Fruit fly (Drosophila melanogaster) whole organism, embryonic: Measurements from ENCODE around the gene CG5937.

ENCODE experiments used
- Bdp1 ChIP-seq: fragments of 200-800 bp; sonication (Bioruptor generic); optimal IDR thresholded peaks from 3 replicates; lab custom pipeline; 2016; ENCODE audit warnings: missing biosample characterization, missing genetic modification characterization
- CG10654 ChIP-seq: fragments of 200-800 bp; sonication (Bioruptor generic); optimal IDR thresholded peaks from 2 replicates; lab custom pipeline; 2016; ENCODE audit warnings: missing biosample characterization, missing genetic modification characterization
- CG14014 ChIP-seq: fragments of 200-800 bp; sonication (Bioruptor generic); IDR thresholded peaks from 2 replicates; pipeline ENCODE4 v1.3.6; 2022; ENCODE audit warnings: missing biosample characterization, missing genetic modification characterization
- CG1529 ChIP-seq: fragments of 200-800 bp; sonication (Bioruptor generic); optimal IDR thresholded peaks from 3 replicates; lab custom pipeline; 2018; ENCODE audit warnings: missing biosample characterization, missing genetic modification characterization
- CG15601 ChIP-seq: fragments of 200-800 bp; sonication (Bioruptor generic); optimal IDR thresholded peaks from 3 replicates; lab custom pipeline; 2019; ENCODE audit warnings: missing biosample characterization, mild to moderate bottlenecking, missing genetic modification characterization, moderate library complexity
- CG1603 ChIP-seq: fragments of 200-800 bp; sonication (Bioruptor generic); optimal IDR thresholded peaks from 2 replicates; lab custom pipeline; 2019; ENCODE audit warnings: missing biosample characterization, mild to moderate bottlenecking, missing genetic modification characterization, moderate library complexity
- CG17186 ChIP-seq: fragments of 200-800 bp; sonication (Bioruptor generic); optimal IDR thresholded peaks from 3 replicates; lab custom pipeline; 2017; ENCODE audit warnings: missing biosample characterization, missing genetic modification reagents, missing genetic modification characterization
- CG1832 ChIP-seq: fragments of 200-800 bp; sonication (Bioruptor generic); optimal IDR thresholded peaks from 2 replicates; lab custom pipeline; 2017; ENCODE audit warnings: missing biosample characterization, mild to moderate bottlenecking, missing genetic modification characterization, inconsistent platforms
- CG3065 ChIP-seq: fragments of 200-800 bp; sonication (Bioruptor generic); optimal IDR thresholded peaks from 2 replicates; lab custom pipeline; 2016; ENCODE audit warnings: missing biosample characterization, missing genetic modification characterization
- CG32767 ChIP-seq: fragments of 200-800 bp; sonication (Bioruptor generic); IDR thresholded peaks from 2 replicates; pipeline ENCODE4 v1.3.6; 2022; ENCODE audit warnings: missing biosample characterization, missing genetic modification characterization
- CG34422 ChIP-seq: fragments of 200-800 bp; sonication (Bioruptor generic); IDR thresholded peaks from 3 replicates; pipeline ENCODE4 v1.3.6; 2022; ENCODE audit warnings: missing biosample characterization, missing genetic modification characterization
- CG3726 ChIP-seq: fragments of 200-800 bp; sonication (Bioruptor generic); IDR thresholded peaks from 3 replicates; pipeline ENCODE4, ENCODE4 v1.3.6; 2022; ENCODE audit warnings: missing biosample characterization, missing genetic modification characterization
- CG3995 ChIP-seq: fragments of 200-800 bp; sonication (Bioruptor generic); optimal IDR thresholded peaks from 3 replicates; lab custom pipeline; 2016; ENCODE audit warnings: missing biosample characterization, missing genetic modification characterization
- CG6175 ChIP-seq: fragments of 200-800 bp; sonication (Bioruptor generic); IDR thresholded peaks from 3 replicates; pipeline ENCODE4 v1.3.6; 2022; ENCODE audit warnings: missing biosample characterization, missing genetic modification characterization
- CG7745 ChIP-seq: fragments of 200-800 bp; sonication (Bioruptor generic); optimal IDR thresholded peaks from 2 replicates; lab custom pipeline; 2018; ENCODE audit warnings: missing biosample characterization, mild to moderate bottlenecking, missing genetic modification characterization, moderate library complexity
- CG8290 ChIP-seq, 3 experiments: fragments of 200-800 bp; sonication (Bioruptor generic); optimal IDR thresholded peaks; 2 replicates each; lab custom pipeline; 2016 to 2019; ENCODE audit warnings: missing biosample characterization in 3 of 3, missing genetic modification characterization in 3 of 3, mild to moderate bottlenecking in 2 of 3, moderate library complexity in 1 of 3
- CG8359 ChIP-seq: fragments of 200-800 bp; sonication (Bioruptor generic); optimal IDR thresholded peaks from 2 replicates; lab custom pipeline; 2017; ENCODE audit warnings: missing biosample characterization, mild to moderate bottlenecking, missing genetic modification characterization, borderline replicate concordance
- CoRest ChIP-seq: fragments of 200-800 bp; sonication (Bioruptor generic); optimal IDR thresholded peaks from 3 replicates; lab custom pipeline; 2018; ENCODE audit warnings: missing biosample characterization, mild to moderate bottlenecking, missing genetic modification characterization, moderate library complexity
- E2f1 ChIP-seq: fragments of 200-800 bp; sonication (Bioruptor generic); IDR thresholded peaks from 2 replicates; pipeline ENCODE4 v1.3.6; 2022; ENCODE audit warnings: missing biosample characterization, missing genetic modification characterization
- E2f2 ChIP-seq: fragments of 200-800 bp; sonication (Bioruptor generic); IDR thresholded peaks from 2 replicates; pipeline ENCODE4 v1.3.6; 2022; ENCODE audit warnings: missing biosample characterization, missing genetic modification characterization
- Hr39 ChIP-seq: fragments of >200 bp; optimal IDR thresholded peaks from 2 replicates; lab custom pipeline; 2017
- Hr51 ChIP-seq, 2 experiments: fragments of 200-800 bp; sonication (Bioruptor generic); optimal IDR thresholded peaks; 2 replicates in 1 of 2; 3 replicates in 1 of 2; lab custom pipeline; 2016 to 2018; ENCODE audit warnings: missing biosample characterization in 2 of 2, missing genetic modification characterization in 2 of 2, mild to moderate bottlenecking in 1 of 2, moderate library complexity in 1 of 2
- Jarid2 ChIP-seq: fragments of 200-800 bp; sonication (Bioruptor generic); optimal IDR thresholded peaks from 3 replicates; lab custom pipeline; 2017; ENCODE audit warnings: mild to moderate bottlenecking, missing biosample characterization, missing genetic modification reagents, missing genetic modification characterization
- MESR4 ChIP-seq: fragments of 200-800 bp; sonication (Bioruptor generic); optimal IDR thresholded peaks from 2 replicates; lab custom pipeline; 2018; ENCODE audit warnings: missing biosample characterization, mild to moderate bottlenecking, missing genetic modification characterization, moderate library complexity
- Nf-YB ChIP-seq: fragments of 200-800 bp; sonication (Bioruptor generic); optimal IDR thresholded peaks from 3 replicates; lab custom pipeline; 2019; ENCODE audit warnings: missing biosample characterization, mild to moderate bottlenecking, missing genetic modification characterization, moderate library complexity
- Optix ChIP-seq: fragments of 200-800 bp; sonication (Bioruptor generic); IDR thresholded peaks from 3 replicates; pipeline ENCODE4 v1.3.6; 2022; ENCODE audit warnings: missing biosample characterization, missing genetic modification characterization
- Side ChIP-seq: fragments of 200-800 bp; sonication (Bioruptor generic); optimal IDR thresholded peaks from 2 replicates; lab custom pipeline; 2016; ENCODE audit warnings: missing biosample characterization, missing genetic modification characterization
- Sin3A ChIP-seq: fragments of >200 bp; optimal IDR thresholded peaks from 2 replicates; lab custom pipeline; 2018
- Spps ChIP-seq: fragments of 200-800 bp; sonication (Bioruptor generic); optimal IDR thresholded peaks from 2 replicates; lab custom pipeline; 2018; ENCODE audit warnings: missing biosample characterization, mild to moderate bottlenecking, missing genetic modification characterization
- ab ChIP-seq: fragments of 200-800 bp; sonication (Bioruptor generic); optimal IDR thresholded peaks from 2 replicates; lab custom pipeline; 2016; ENCODE audit warnings: missing biosample characterization, missing genetic modification characterization
- al ChIP-seq: fragments of 200-800 bp; sonication (Bioruptor generic); IDR thresholded peaks from 2 replicates; pipeline ENCODE4 v1.3.6; 2022; ENCODE audit warnings: missing biosample characterization, missing genetic modification characterization
- cg ChIP-seq: fragments of 200-800 bp; sonication (Bioruptor generic); optimal IDR thresholded peaks from 3 replicates; lab custom pipeline; 2019; ENCODE audit warnings: missing biosample characterization, mild to moderate bottlenecking, missing genetic modification characterization, moderate library complexity
- croc ChIP-seq: fragments of 200-800 bp; sonication (Bioruptor generic); conservative IDR thresholded peaks from 3 replicates; pipeline ENCODE4 v1.3.6; 2022; ENCODE audit warnings: missing biosample characterization, missing genetic modification characterization
- fd3F ChIP-seq: fragments of 200-800 bp; sonication (Bioruptor generic); optimal IDR thresholded peaks from 2 replicates; lab custom pipeline; 2018; ENCODE audit warnings: missing biosample characterization, mild to moderate bottlenecking, missing genetic modification characterization, moderate library complexity
- her ChIP-seq: fragments of 200-800 bp; sonication (Bioruptor generic); optimal IDR thresholded peaks from 2 replicates; lab custom pipeline; 2016; ENCODE audit warnings: missing biosample characterization, missing genetic modification characterization
- kah ChIP-seq: fragments of 200-800 bp; sonication (Bioruptor generic); optimal IDR thresholded peaks from 2 replicates; lab custom pipeline; 2018; ENCODE audit warnings: missing biosample characterization, mild to moderate bottlenecking, missing genetic modification characterization
- nerfin-1 ChIP-seq: fragments of 200-800 bp; sonication (Bioruptor generic); optimal IDR thresholded peaks from 3 replicates; lab custom pipeline; 2019; ENCODE audit warnings: missing biosample characterization, mild to moderate bottlenecking, missing genetic modification characterization, moderate library complexity
- onecut ChIP-seq: fragments of 200-800 bp; sonication (Bioruptor generic); IDR thresholded peaks from 2 replicates; pipeline ENCODE4 v1.3.6; 2022; ENCODE audit warnings: missing biosample characterization, missing genetic modification characterization
- org-1 ChIP-seq: fragments of 200-800 bp; sonication (Bioruptor generic); optimal IDR thresholded peaks from 2 replicates; lab custom pipeline; 2017; ENCODE audit warnings: missing biosample characterization, missing genetic modification characterization
- pho ChIP-seq: fragments of 200-800 bp; sonication (Bioruptor generic); optimal IDR thresholded peaks from 2 replicates; lab custom pipeline; 2016; ENCODE audit warnings: missing biosample characterization, missing genetic modification characterization
- run ChIP-seq: fragments of 200-800 bp; sonication (Bioruptor generic); optimal IDR thresholded peaks from 3 replicates; lab custom pipeline; 2018; ENCODE audit warnings: missing biosample characterization, mild to moderate bottlenecking, missing genetic modification characterization
- salm ChIP-seq: fragments of 200-800 bp; sonication (Bioruptor generic); optimal IDR thresholded peaks from 2 replicates; lab custom pipeline; 2018; ENCODE audit warnings: missing biosample characterization, mild to moderate bottlenecking, missing genetic modification characterization
- sc ChIP-seq, 3 experiments: fragments of >200 bp in 2 of 3; fragments of 200-800 bp in 1 of 3; sonication (Bioruptor generic) in 1 of 3; optimal IDR thresholded peaks; 2 replicates in 2 of 3; 3 replicates in 1 of 3; lab custom pipeline; 2017; ENCODE audit warnings: mild to moderate bottlenecking in 1 of 3, missing biosample characterization in 1 of 3, missing genetic modification characterization in 1 of 3, missing genetic modification reagents in 1 of 3
- schlank ChIP-seq: fragments of 200-800 bp; sonication (Bioruptor generic); optimal IDR thresholded peaks from 2 replicates; lab custom pipeline; 2018; ENCODE audit warnings: missing biosample characterization, mild to moderate bottlenecking, missing genetic modification characterization
- scrt ChIP-seq: fragments of 200-800 bp; sonication (Bioruptor generic); optimal IDR thresholded peaks from 2 replicates; lab custom pipeline; 2018; ENCODE audit warnings: missing biosample characterization, mild to moderate bottlenecking, missing genetic modification characterization, moderate library complexity
- sd ChIP-seq: fragments of 200-800 bp; sonication (Bioruptor generic); optimal IDR thresholded peaks from 3 replicates; lab custom pipeline; 2018; ENCODE audit warnings: missing biosample characterization, mild to moderate bottlenecking, missing genetic modification characterization, moderate library complexity
- sob ChIP-seq: fragments of 200-800 bp; sonication (Bioruptor generic); IDR thresholded peaks from 2 replicates; pipeline ENCODE4 v1.3.6; 2022; ENCODE audit warnings: missing biosample characterization, missing genetic modification characterization
- toy ChIP-seq: fragments of 200-800 bp; sonication (Bioruptor generic); IDR thresholded peaks from 2 replicates; pipeline ENCODE4 v1.3.6; 2022; ENCODE audit warnings: missing biosample characterization, missing genetic modification characterization
- tup ChIP-seq: fragments of 200-800 bp; sonication (Bioruptor generic); optimal IDR thresholded peaks from 2 replicates; lab custom pipeline; 2016; ENCODE audit warnings: missing biosample characterization, mild to moderate bottlenecking, missing genetic modification characterization, moderate library complexity
- unc-4 ChIP-seq: fragments of 200-800 bp; sonication (Bioruptor generic); IDR thresholded peaks from 2 replicates; pipeline ENCODE4 v1.3.6; 2022; ENCODE audit warnings: missing biosample characterization, missing genetic modification characterization; ENCODE audit not compliant: partially characterized antibody
- usp ChIP-seq: fragments of >200 bp; optimal IDR thresholded peaks from 2 replicates; lab custom pipeline; 2017; ENCODE audit warnings: missing biosample characterization, missing genetic modification characterization

Gene CG5937

dm6 chrX:6024638-6025037 lies 15.2 kb upstream of the CG5937 start (continued):
- TF ChIP-seq CG34422 (peak; percentile 58; the same call in 1 of the 3 replicates), Hr51 (GFP tag; optimal IDR thresholded peaks at IDR 0.05; lab: Kevin White, UChicago) (peak in 1 of 2 experiments; percentile 15), Bdp1 (GFP tag; lab: Kevin White, UChicago) (peak; percentile 18), Hr39 (lab: Kevin White, UChicago) (no peak), CG1529 (peak; percentile 30), Spps (tag; lab: Kevin White, UChicago) (peak; percentile 39), CG15601 (peak; percentile 15), CG1603 (tag; lab: Kevin White, UChicago) (peak; percentile 83), MESR4 (GFP tag; lab: Kevin White, UChicago) (no peak), sd (tag; lab: Kevin White, UChicago) (no peak), ab (no peak), Nf-YB (GFP tag; lab: Kevin White, UChicago) (no peak), al (no peak), CG1832 (GFP tag; lab: Kevin White, UChicago) (no peak), sob (GFP tag; lab: Robert Waterston, UW) (no peak), onecut (no peak), nerfin-1 (tag; lab: Kevin White, UChicago) (no peak), CG3065 (GFP tag; lab: Kevin White, UChicago) (no peak), toy (GFP tag; lab: Robert Waterston, UW) (no peak), kah (no peak), sc (optimal IDR thresholded peaks at IDR 0.05; lab: Kevin White, UChicago) (no peak), sc (GFP tag; optimal IDR thresholded peaks at IDR 0.05; lab: Kevin White, UChicago) (peak; percentile 47), tup (GFP tag; lab: Kevin White, UChicago) (no peak), run (tag; lab: Kevin White, UChicago) (no peak), Optix (GFP tag; lab: Robert Waterston, UW) (peak; percentile 65), E2f2 (no peak), CG7745 (tag; lab: Kevin White, UChicago) (peak; percentile 0), org-1 (GFP tag; lab: Kevin White, UChicago) (peak; percentile 28), usp (GFP tag; lab: Kevin White, UChicago) (no peak), schlank (tag; lab: Kevin White, UChicago) (no peak), Jarid2 (GFP tag; lab: Kevin White, UChicago) (no peak), CG3995 (GFP tag; lab: Kevin White, UChicago) (no peak), CG8359 (GFP tag; lab: Kevin White, UChicago) (peak; percentile 1), CoRest (peak; percentile 48), CG6175 (GFP tag; lab: Robert Waterston, UW) (no peak), E2f1 (GFP tag; lab: Robert Waterston, UW) (peak; percentile 58), cg (no peak), Side (GFP tag; lab: Kevin White, UChicago) (no peak), unc-4 (no peak), salm (tag; lab: Kevin White, UChicago) (no peak), scrt (no peak), CG10654 (GFP tag; lab: Kevin White, UChicago) (peak; percentile 40), CG32767 (GFP tag; lab: Robert Waterston, UW) (peak; percentile 42; the same call in 1 of the 2 replicates), pho (GFP tag; lab: Kevin White, UChicago) (no peak), her (GFP tag; lab: Kevin White, UChicago) (no peak), CG14014 (GFP tag; lab: Robert Waterston, UW) (no peak), Sin3A (lab: Kevin White, UChicago) (no peak), fd3F (no peak), croc (GFP tag; lab: Robert Waterston, UW) (peak; percentile 47; the same call in 2 of the 3 replicates), CG17186 (GFP tag; lab: Kevin White, UChicago) (no peak), CG3726 (GFP tag; lab: Robert Waterston, UW) (0 out of 3 replicates have a peak, but pooled peaks have one; percentile 20), CG8290 (GFP tag; optimal IDR thresholded peaks at IDR 0.05; lab: Kevin White, UChicago) (no peak), CG8290 (tag; optimal IDR thresholded peaks at IDR 0.05; lab: Kevin White, UChicago) (no peak)
